Worm (Caenorhabditis elegans) whole organism, L4 larva: ENCODE measurements around the gene snet-1.

Experiments used
- F26F4.8 ChIP-seq: fragments of 200-800 bp; sonication (Bioruptor generic); conservative IDR thresholded peaks from 2 replicates; pipeline ENCODE4 v1.3.6; 2022; ENCODE audit warnings: missing genetic modification characterization, missing compliant biosample characterization
- F37D6.2 ChIP-seq: sonication (generic microtip); optimal IDR thresholded peaks from 2 replicates; lab custom pipeline; 2016; ENCODE audit warnings: mild to moderate bottlenecking, missing genetic modification characterization, missing compliant biosample characterization
- Y105C5A.15 ChIP-seq: fragments of 200-800 bp; sonication (Bioruptor generic); IDR thresholded peaks from 2 replicates; pipeline ENCODE4 v1.3.6; 2022; ENCODE audit warnings: missing genetic modification characterization, missing compliant biosample characterization
- Y48G9A.11 ChIP-seq: fragments of 200-800 bp; sonication (Bioruptor generic); IDR thresholded peaks from 2 replicates; pipeline ENCODE4 v1.3.6; 2022; ENCODE audit warnings: missing genetic modification reagents, missing genetic modification characterization, missing compliant biosample characterization
- Y75B8A.6 ChIP-seq: fragments of 200-800 bp; sonication (Bioruptor generic); IDR thresholded peaks from 2 replicates; pipeline ENCODE4 v1.3.6; 2022; ENCODE audit warnings: missing genetic modification reagents, missing genetic modification characterization, missing compliant biosample characterization
- arid-1 ChIP-seq: fragments of 200-800 bp; sonication (Bioruptor generic); conservative IDR thresholded peaks from 2 replicates; pipeline ENCODE4 v1.3.6; 2022; ENCODE audit warnings: missing genetic modification reagents, missing genetic modification characterization, missing compliant biosample characterization
- ceh-20 ChIP-seq: fragments of 200-800 bp; sonication (Bioruptor generic); IDR thresholded peaks from 2 replicates; pipeline ENCODE4 v1.3.6; 2022; ENCODE audit warnings: missing genetic modification reagents, missing genetic modification characterization, missing compliant biosample characterization
- ceh-28 ChIP-seq: fragments of 150-350 bp; optimal IDR thresholded peaks from 2 replicates; lab custom pipeline; 2014; ENCODE audit warnings: missing biosample characterization, missing genetic modification reagents, missing genetic modification characterization
- ceh-32 ChIP-seq: sonication (generic microtip); optimal IDR thresholded peaks from 2 replicates; lab custom pipeline; 2016; ENCODE audit warnings: mild to moderate bottlenecking, missing genetic modification characterization, missing compliant biosample characterization; ENCODE audit not compliant: poor library complexity
- ceh-82 ChIP-seq: sonication (generic microtip); optimal IDR thresholded peaks from 2 replicates; lab custom pipeline; 2017; ENCODE audit warnings: missing biosample characterization, missing genetic modification characterization
- ctbp-1 ChIP-seq: fragments of 200-800 bp; sonication (Bioruptor generic); IDR thresholded peaks from 2 replicates; pipeline ENCODE4 v1.3.6; 2022; ENCODE audit warnings: missing genetic modification reagents, missing genetic modification characterization, missing compliant biosample characterization
- daf-16 ChIP-seq, 3 experiments: sonication (generic microtip); optimal IDR thresholded peaks; 2 replicates each; lab custom pipeline; 2016 to 2017; ENCODE audit warnings: missing genetic modification characterization in 3 of 3, missing genetic modification reagents in 3 of 3, mild to moderate bottlenecking in 2 of 3, missing compliant biosample characterization in 2 of 3, missing biosample characterization in 1 of 3, moderate library complexity in 1 of 3
- daf-19 ChIP-seq: fragments of 200-800 bp; sonication (Bioruptor generic); conservative IDR thresholded peaks from 2 replicates; pipeline ENCODE4 v1.3.6; 2022; ENCODE audit warnings: missing genetic modification characterization, missing compliant biosample characterization
- dmd-8 ChIP-seq: fragments of 200-800 bp; sonication (Bioruptor generic); IDR thresholded peaks from 2 replicates; pipeline ENCODE4 v1.3.6; 2022; ENCODE audit warnings: missing genetic modification characterization, missing compliant biosample characterization
- dpl-1 ChIP-seq: fragments of 150-350 bp; optimal IDR thresholded peaks from 2 replicates; lab custom pipeline; 2014; ENCODE audit warnings: missing biosample characterization, missing genetic modification reagents, missing genetic modification characterization
- fkh-10 ChIP-seq: fragments of 150-350 bp; optimal IDR thresholded peaks from 2 replicates; lab custom pipeline; 2014; ENCODE audit warnings: missing biosample characterization, missing genetic modification reagents, missing genetic modification characterization
- gei-8 ChIP-seq: fragments of 200-800 bp; sonication (Bioruptor generic); optimal IDR thresholded peaks from 2 replicates; lab custom pipeline; 2018; ENCODE audit warnings: mild to moderate bottlenecking, missing genetic modification characterization, missing compliant biosample characterization
- hlh-11 ChIP-seq: fragments of 200-800 bp; sonication (Bioruptor generic); optimal IDR thresholded peaks from 2 replicates; lab custom pipeline; 2018; ENCODE audit warnings: mild to moderate bottlenecking, missing genetic modification characterization, missing compliant biosample characterization
- hmg-1.1 ChIP-seq: fragments of 200-800 bp; sonication (Bioruptor generic); IDR thresholded peaks from 2 replicates; pipeline ENCODE4 v1.3.6; 2022; ENCODE audit warnings: missing genetic modification reagents, missing genetic modification characterization, missing compliant biosample characterization
- lin-13 ChIP-seq: fragments of 150-350 bp; optimal IDR thresholded peaks from 2 replicates; lab custom pipeline; 2014; ENCODE audit warnings: missing biosample characterization, missing genetic modification reagents, missing genetic modification characterization
- lin-38 ChIP-seq: fragments of 200-800 bp; sonication (Bioruptor generic); IDR thresholded peaks from 2 replicates; pipeline ENCODE4 v1.3.6; 2022; ENCODE audit warnings: missing genetic modification reagents, missing genetic modification characterization, missing compliant biosample characterization
- lin-39 ChIP-seq: fragments of 150-350 bp; optimal IDR thresholded peaks from 2 replicates; lab custom pipeline; 2014; ENCODE audit warnings: missing biosample characterization, missing genetic modification reagents, missing genetic modification characterization
- madf-5 ChIP-seq, 2 experiments: fragments of 200-800 bp; sonication (Bioruptor generic); IDR thresholded peaks; 2 replicates each; pipeline ENCODE4 v1.3.6; 2022; ENCODE audit warnings: missing compliant biosample characterization in 2 of 2, missing genetic modification characterization in 2 of 2
- madf-9 ChIP-seq: fragments of 200-800 bp; sonication (Bioruptor generic); conservative IDR thresholded peaks from 2 replicates; pipeline ENCODE4 v1.3.6; 2022; ENCODE audit warnings: missing genetic modification reagents, missing genetic modification characterization, missing compliant biosample characterization
- mxl-3 ChIP-seq: fragments of 200-800 bp; sonication (Bioruptor generic); optimal IDR thresholded peaks from 2 replicates; lab custom pipeline; 2018; ENCODE audit warnings: mild to moderate bottlenecking, missing genetic modification characterization, missing compliant biosample characterization
- nhr-10 ChIP-seq: fragments of 150-350 bp; optimal IDR thresholded peaks from 2 replicates; lab custom pipeline; 2014; ENCODE audit warnings: missing biosample characterization, missing genetic modification characterization
- nhr-41 ChIP-seq: fragments of 200-800 bp; sonication (Bioruptor generic); IDR thresholded peaks from 2 replicates; pipeline ENCODE4 v1.3.6; 2022; ENCODE audit warnings: missing genetic modification reagents, missing genetic modification characterization, missing compliant biosample characterization
- nhr-42 ChIP-seq: fragments of 200-800 bp; sonication (Bioruptor generic); IDR thresholded peaks from 2 replicates; pipeline ENCODE4 v1.3.6; 2022; ENCODE audit warnings: missing genetic modification characterization, missing compliant biosample characterization
- nhr-6 ChIP-seq: fragments of 150-350 bp; optimal IDR thresholded peaks from 2 replicates; lab custom pipeline; 2014; ENCODE audit warnings: missing biosample characterization, missing genetic modification characterization
- nhr-77 ChIP-seq: fragments of 150-350 bp; optimal IDR thresholded peaks from 2 replicates; lab custom pipeline; 2014; ENCODE audit warnings: missing biosample characterization, missing genetic modification characterization
- php-3 ChIP-seq: fragments of 200-800 bp; sonication (Bioruptor generic); IDR thresholded peaks from 2 replicates; pipeline ENCODE4 v1.3.6; 2022; ENCODE audit warnings: missing genetic modification reagents, missing genetic modification characterization, missing compliant biosample characterization
- pqm-1 ChIP-seq: sonication (generic microtip); optimal IDR thresholded peaks from 2 replicates; lab custom pipeline; 2017; ENCODE audit warnings: missing biosample characterization, missing genetic modification characterization
- saeg-2 ChIP-seq: fragments of 200-800 bp; sonication (Bioruptor generic); IDR thresholded peaks from 2 replicates; pipeline ENCODE4 v1.3.6; 2022; ENCODE audit warnings: missing genetic modification reagents, missing genetic modification characterization, missing compliant biosample characterization
- sdz-12 ChIP-seq: fragments of 200-800 bp; sonication (Bioruptor generic); optimal IDR thresholded peaks from 2 replicates; lab custom pipeline; 2018; ENCODE audit warnings: mild to moderate bottlenecking, missing genetic modification characterization, missing compliant biosample characterization
- set-16 ChIP-seq: fragments of 200-800 bp; sonication (Bioruptor generic); IDR thresholded peaks from 2 replicates; pipeline ENCODE4 v1.3.6; 2022; ENCODE audit warnings: missing genetic modification reagents, missing genetic modification characterization, missing compliant biosample characterization
- snpc-4 ChIP-seq: fragments of 150-350 bp; optimal IDR thresholded peaks from 2 replicates; lab custom pipeline; 2014; ENCODE audit warnings: missing biosample characterization, missing genetic modification characterization
- unc-130 ChIP-seq: sonication (generic microtip); optimal IDR thresholded peaks from 2 replicates; lab custom pipeline; 2016; ENCODE audit warnings: missing genetic modification reagents, missing genetic modification characterization, missing compliant biosample characterization
- unc-62 ChIP-seq, 3 experiments: fragments of 150-350 bp in 1 of 3; sonication (generic microtip); optimal IDR thresholded peaks in 2 of 3; peaks in 1 of 3; 1 replicate in 1 of 3; 2 replicates in 2 of 3; lab custom pipeline; 2014 to 2017; ENCODE audit warnings: missing biosample characterization in 3 of 3, missing genetic modification characterization in 3 of 3, missing genetic modification reagents in 3 of 3, missing genotype in 1 of 3
- vab-7 ChIP-seq: fragments of 200-800 bp; sonication (Bioruptor generic); IDR thresholded peaks from 2 replicates; pipeline ENCODE4 v1.3.6; 2022; ENCODE audit warnings: missing genetic modification reagents, missing genetic modification characterization, missing compliant biosample characterization
- zag-1 ChIP-seq: fragments of 150-350 bp; optimal IDR thresholded peaks from 2 replicates; lab custom pipeline; 2014; ENCODE audit warnings: missing biosample characterization, missing genetic modification characterization

snet-1 gene

ce11 chrX:3650100-3650809 lies 18.5 kb downstream of the snet-1 start, which contains the start of the genes sax-1 and R11G1.2 (continued):
- TF ChIP-seq lin-38 (GFP tag; lab: Robert Waterston, UW) (no peak), snpc-4 (tag; lab: Kevin White, UChicago) (no peak), mxl-3 (GFP tag; lab: Kevin White, UChicago) (peak; percentile 40), ceh-82 (tag; lab: Kevin White, UChicago) (no peak)

DNA sequence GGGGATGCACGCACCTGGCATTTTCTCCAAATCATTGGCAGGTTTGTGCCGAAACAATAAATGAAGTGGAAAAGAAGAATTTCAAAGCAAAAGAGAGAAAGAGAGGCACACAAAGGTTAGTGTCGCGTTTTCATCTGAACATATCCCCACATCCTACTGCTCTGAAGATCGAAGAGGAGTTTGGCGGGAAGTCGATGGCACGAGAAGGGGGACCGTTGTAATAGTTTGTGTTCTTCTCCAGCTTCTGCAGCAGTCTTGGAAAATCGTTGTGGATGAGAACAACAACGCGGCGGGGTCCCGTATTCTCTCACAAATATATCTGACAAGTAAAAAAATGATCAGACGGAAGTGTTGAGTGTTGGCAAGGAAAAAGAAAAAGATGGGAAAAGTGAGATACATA lies 22.8 kb downstream of the snet-1 start:
- TF ChIP-seq gei-8 (GFP tag; lab: Kevin White, UChicago) = no peak
- TF ChIP-seq ceh-32 (tag; lab: Kevin White, UChicago) = no peak
- TF ChIP-seq unc-130 (GFP tag; lab: Kevin White, UChicago) = no peak
- TF ChIP-seq daf-16 (GFP tag; optimal IDR thresholded peaks at IDR 0.05; lab: Kevin White, UChicago) = peak in 1 of 2 experiments; percentile 69
- TF ChIP-seq daf-16 (tag; optimal IDR thresholded peaks at IDR 0.05; lab: Kevin White, UChicago) = no peak
- TF ChIP-seq hlh-11 (tag; lab: Kevin White, UChicago) = peak; percentile 19
- TF ChIP-seq madf-9 = no peak
- no peak for TF ChIP-seq Y48G9A.11
- no peak for TF ChIP-seq ctbp-1 (GFP tag; lab: Robert Waterston, UW)
- TF ChIP-seq, all 104 proteins: peak for 2

ce11 chrX:3644796-3645195 lies 23.9 kb downstream of the snet-1 start, which contains the start of gene tmem-24:
Gene tmem-24 (minus strand): TSS chrX:3644896.
- TF ChIP-seq unc-62 (GFP tag; optimal IDR thresholded peaks at IDR 0.05 in 1 of 2; lab: Kevin White, UChicago) (peak in 1 of 2 experiments; percentile 11), unc-62 (tag; optimal IDR thresholded peaks at IDR 0.05; lab: Kevin White, UChicago) (no peak), php-3 (GFP tag; lab: Robert Waterston, UW) (no peak)
- TF ChIP-seq, all 104 proteins: peak for 1

- TF ChIP-seq nhr-42 (no peak), dmd-8 (GFP tag; lab: Robert Waterston, UW) (no peak), nhr-6 (tag; lab: Kevin White, UChicago) (no peak), daf-19 (GFP tag; lab: Robert Waterston, UW) (no peak), pqm-1 (tag; lab: Kevin White, UChicago) (no peak), lin-39 (tag; lab: Kevin White, UChicago) (no peak), sdz-12 (no peak), F37D6.2 (no peak), saeg-2 (no peak), dpl-1 (GFP tag; lab: Kevin White, UChicago) (no peak)
These were observed 34.0 kb downstream of the snet-1 start for ce11 chrX:3634782-3635181.

ce11 chrX:3633654-3634053 lies 35.1 kb downstream of the snet-1 start, which contains the start of gene gst-11:
Gene gst-11 (minus strand): TSS chrX:3633754.
- TF ChIP-seq ceh-82 (tag; lab: Kevin White, UChicago) (no peak), Y105C5A.15 (GFP tag; lab: Robert Waterston, UW) (no peak), fkh-10 (GFP tag; lab: Kevin White, UChicago) (no peak), unc-62 (GFP tag; optimal IDR thresholded peaks at IDR 0.05 in 1 of 2; lab: Kevin White, UChicago) (peak in 1 of 2 experiments; percentile 2), unc-62 (tag; optimal IDR thresholded peaks at IDR 0.05; lab: Kevin White, UChicago) (no peak), hmg-1.1 (no peak)

- TF ChIP-seq zag-1 (tag; lab: Kevin White, UChicago) (no peak), Y75B8A.6 (peak; percentile 77; the same call in 1 of the 2 replicates), arid-1 (0 out of 2 replicates have a peak, but pooled peaks have one; percentile 3), nhr-41 (GFP tag; lab: Robert Waterston, UW) (peak; percentile 53; the same call in 1 of the 2 replicates), madf-5 (GFP tag; IDR thresholded peaks at IDR 0.05; lab: Robert Waterston, UW) (peak in 1 of 2 experiments; percentile 56; a peak in 1 of 4 replicates), ceh-20 (GFP tag; lab: Robert Waterston, UW) (no peak), dmd-8 (GFP tag; lab: Robert Waterston, UW) (0 out of 2 replicates have a peak, but pooled peaks have one; percentile 20), set-16 (GFP tag; lab: Robert Waterston, UW) (no peak), F26F4.8 (GFP tag; lab: Robert Waterston, UW) (0 out of 2 replicates have a peak, but pooled peaks have one; percentile 10), nhr-10 (tag; lab: Kevin White, UChicago) (no peak), vab-7 (GFP tag; lab: Robert Waterston, UW) (peak; percentile 49), lin-13 (GFP tag; lab: Kevin White, UChicago) (no peak), ceh-28 (tag; lab: Kevin White, UChicago) (no peak), nhr-77 (tag; lab: Kevin White, UChicago) (no peak)
These were observed 37.2 kb downstream of the snet-1 start for ce11 chrX:3631550-3631949.
